Fruit fly (Drosophila melanogaster) Kc167 (cell line): Measurements from ENCODE around the gene Nelf-A.

ENCODE experiments used
- Myc ChIP-seq: fragments of >200 bp; optimal IDR thresholded peaks from 2 replicates; lab custom pipeline; 2017; ENCODE audit warnings: missing external identifiers
- Sin3A ChIP-seq: fragments of >200 bp; optimal IDR thresholded peaks from 2 replicates; lab custom pipeline; 2018; ENCODE audit warnings: missing external identifiers
- h ChIP-seq: fragments of >200 bp; optimal IDR thresholded peaks from 3 replicates; lab custom pipeline; 2018; ENCODE audit warnings: missing external identifiers
- insv ChIP-seq: fragments of >200 bp; optimal IDR thresholded peaks from 3 replicates; lab custom pipeline; 2018; ENCODE audit warnings: missing external identifiers
- psq ChIP-seq: fragments of >200 bp; optimal IDR thresholded peaks from 2 replicates; lab custom pipeline; 2017; ENCODE audit warnings: missing external identifiers
- ttk ChIP-seq: sonication (Bioruptor generic); optimal IDR thresholded peaks from 2 replicates; lab custom pipeline; 2017; ENCODE audit warnings: missing external identifiers

The Nelf-A gene

dm6 chr3R:21189520-21190180, 33.9 kb upstream of the Nelf-A start:
- TF ChIP-seq h (lab: Kevin White, UChicago), result no peak
- TF ChIP-seq insv (lab: Kevin White, UChicago), result no peak
- no peak for TF ChIP-seq Sin3A (lab: Kevin White, UChicago)
- TF ChIP-seq Myc (lab: Kevin White, UChicago), result no peak
- TF ChIP-seq psq (lab: Kevin White, UChicago), result no peak
- no peak for TF ChIP-seq ttk (lab: Kevin White, UChicago)

- TF ChIP-seq insv (lab: Kevin White, UChicago) (no peak), Sin3A (lab: Kevin White, UChicago) (no peak), h (lab: Kevin White, UChicago) (no peak), ttk (lab: Kevin White, UChicago) (no peak), Myc (lab: Kevin White, UChicago) (no peak), psq (lab: Kevin White, UChicago) (no peak)
These were observed 32.6 kb upstream of the Nelf-A start for dm6 chr3R:21190797-21191401.

DNA sequence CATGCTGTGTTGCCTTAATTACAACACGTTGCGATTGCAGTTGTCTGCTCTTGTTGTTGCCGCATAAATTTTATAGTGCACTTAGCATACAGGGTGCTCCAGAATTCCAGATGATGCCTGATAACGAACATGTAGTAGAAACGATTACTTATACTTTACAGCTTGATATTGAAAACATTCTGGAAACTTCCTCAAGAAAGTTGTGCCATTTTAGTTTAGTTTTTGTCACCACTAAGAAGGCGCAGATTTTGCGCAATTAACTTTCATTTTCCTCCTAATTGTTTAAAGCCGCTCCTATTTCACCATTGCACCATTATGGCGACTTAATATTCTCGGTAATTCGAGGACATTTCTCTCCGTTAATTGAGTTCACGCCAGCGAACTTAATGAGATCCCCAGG, 31.2 kb upstream of the Nelf-A start:
- TF ChIP-seq h (lab: Kevin White, UChicago) (no peak), psq (lab: Kevin White, UChicago) (no peak), Sin3A (lab: Kevin White, UChicago) (no peak), ttk (lab: Kevin White, UChicago) (no peak), insv (lab: Kevin White, UChicago) (no peak), Myc (lab: Kevin White, UChicago) (no peak)

dm6 chr3R:21193742-21194141, 29.8 kb upstream of the Nelf-A start:
- TF ChIP-seq ttk (lab: Kevin White, UChicago) (no peak), psq (lab: Kevin White, UChicago) (no peak), insv (lab: Kevin White, UChicago) (no peak), h (lab: Kevin White, UChicago) (no peak), Sin3A (lab: Kevin White, UChicago) (no peak), Myc (lab: Kevin White, UChicago) (no peak)

- no peak for TF ChIP-seq Sin3A (lab: Kevin White, UChicago)
- TF ChIP-seq insv (lab: Kevin White, UChicago), result no peak
- TF ChIP-seq psq (lab: Kevin White, UChicago), result no peak
- TF ChIP-seq Myc (lab: Kevin White, UChicago), result no peak
- TF ChIP-seq ttk (lab: Kevin White, UChicago), result no peak
These were observed 28.1 kb upstream of the Nelf-A start for dm6 chr3R:21195210-21195967.

- TF ChIP-seq ttk (lab: Kevin White, UChicago), result no peak
- TF ChIP-seq Sin3A (lab: Kevin White, UChicago), result no peak
- no peak for TF ChIP-seq h (lab: Kevin White, UChicago)
- no peak for TF ChIP-seq psq (lab: Kevin White, UChicago)
- TF ChIP-seq insv (lab: Kevin White, UChicago), result no peak
- TF ChIP-seq Myc (lab: Kevin White, UChicago), result no peak
These were observed 25.9 kb upstream of the Nelf-A start for dm6 chr3R:21197566-21197965.

DNA sequence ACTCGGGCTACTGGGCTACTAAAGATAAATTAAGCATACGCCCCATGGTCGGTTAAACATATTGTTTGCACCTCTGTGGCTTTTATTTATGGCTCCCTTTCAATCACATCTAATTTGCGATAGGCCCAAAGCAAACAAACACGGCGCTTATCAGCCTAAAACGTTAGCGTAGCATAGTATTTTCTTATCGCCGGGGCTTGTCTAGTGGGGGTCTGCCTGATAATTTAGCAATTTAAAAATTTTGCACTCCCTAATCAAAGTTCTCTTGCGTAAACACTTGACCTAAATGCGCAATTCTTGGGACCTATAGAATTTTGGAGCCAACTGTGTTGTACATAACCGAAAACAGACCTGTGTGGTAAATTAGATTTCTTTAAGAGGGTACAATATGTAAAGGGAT, 25.4 kb upstream of the Nelf-A start:
- TF ChIP-seq Myc (lab: Kevin White, UChicago) (no peak), psq (lab: Kevin White, UChicago) (no peak), insv (lab: Kevin White, UChicago) (no peak), Sin3A (lab: Kevin White, UChicago) (no peak), h (lab: Kevin White, UChicago) (no peak), ttk (lab: Kevin White, UChicago) (no peak)

- TF ChIP-seq ttk (lab: Kevin White, UChicago) (no peak), Sin3A (lab: Kevin White, UChicago) (no peak), insv (lab: Kevin White, UChicago) (no peak), Myc (lab: Kevin White, UChicago) (no peak), psq (lab: Kevin White, UChicago) (no peak), h (lab: Kevin White, UChicago) (no peak)
These were observed 24.2 kb upstream of the Nelf-A start for dm6 chr3R:21199085-21199899.

dm6 chr3R:21199953-21200368, 23.5 kb upstream of the Nelf-A start:
- TF ChIP-seq psq (lab: Kevin White, UChicago) (no peak), Myc (lab: Kevin White, UChicago) (no peak), Sin3A (lab: Kevin White, UChicago) (no peak), h (lab: Kevin White, UChicago) (no peak), insv (lab: Kevin White, UChicago) (no peak), ttk (lab: Kevin White, UChicago) (no peak)

DNA sequence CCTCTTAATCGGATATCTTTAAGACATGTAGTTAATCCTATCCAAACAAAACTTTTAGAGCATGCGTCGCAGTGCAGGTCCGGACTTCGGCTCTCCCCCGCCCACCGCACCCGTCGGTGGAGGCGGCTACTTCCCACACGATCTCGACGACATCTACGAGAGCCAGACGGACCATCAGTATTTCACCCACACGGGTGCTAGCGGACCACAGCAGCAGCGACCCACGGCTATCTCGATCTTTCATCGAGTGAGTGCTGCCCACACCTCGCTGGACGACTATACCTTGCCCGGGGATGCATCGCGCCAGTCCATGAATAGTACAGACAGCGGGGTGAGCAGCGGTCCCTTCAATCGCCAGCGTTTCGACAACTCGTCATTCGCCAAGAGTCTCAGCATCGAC, 21.9 kb upstream of the Nelf-A start:
- TF ChIP-seq Sin3A (lab: Kevin White, UChicago) (no peak), insv (lab: Kevin White, UChicago) (no peak), ttk (lab: Kevin White, UChicago) (no peak), psq (lab: Kevin White, UChicago) (no peak), Myc (lab: Kevin White, UChicago) (no peak), h (lab: Kevin White, UChicago) (no peak)
